Fruit fly (Drosophila melanogaster) whole organism, pupa: ENCODE results near the gene CG43051.

Source experiments
- CG10348 ChIP-seq: fragments of 200-800 bp; sonication (Bioruptor generic); IDR thresholded peaks from 2 replicates; pipeline ENCODE4 v1.3.6; 2022; ENCODE audit warnings: missing biosample characterization, missing genetic modification characterization
- CG12605 ChIP-seq: fragments of 200-800 bp; sonication (Bioruptor generic); IDR thresholded peaks from 2 replicates; pipeline ENCODE4 v1.3.6; 2022; ENCODE audit warnings: missing biosample characterization, missing genetic modification characterization
- CG13204 ChIP-seq: fragments of 200-800 bp; sonication (Bioruptor generic); optimal IDR thresholded peaks from 2 replicates; lab custom pipeline; 2018; ENCODE audit warnings: missing biosample characterization, mild to moderate bottlenecking, missing genetic modification characterization, moderate library complexity
- CG14655 ChIP-seq: fragments of 200-800 bp; sonication (Bioruptor generic); optimal IDR thresholded peaks from 3 replicates; lab custom pipeline; 2017; ENCODE audit warnings: mild to moderate bottlenecking, missing biosample characterization, missing genetic modification reagents, missing genetic modification characterization
- CG15710 ChIP-seq: fragments of 200-800 bp; sonication (Bioruptor generic); optimal IDR thresholded peaks from 2 replicates; lab custom pipeline; 2018; ENCODE audit warnings: missing biosample characterization, mild to moderate bottlenecking, missing genetic modification characterization, moderate library complexity
- CG17806 ChIP-seq: fragments of 200-800 bp; sonication (Bioruptor generic); optimal IDR thresholded peaks from 2 replicates; lab custom pipeline; 2018; ENCODE audit warnings: missing biosample characterization, mild to moderate bottlenecking, missing genetic modification characterization, moderate library complexity
- CG32121 ChIP-seq: fragments of 200-800 bp; sonication (Bioruptor generic); IDR thresholded peaks from 2 replicates; pipeline ENCODE4 v1.3.6; 2022; ENCODE audit warnings: missing biosample characterization, missing genetic modification characterization
- CG34367 ChIP-seq: fragments of 200-800 bp; sonication (Bioruptor generic); optimal IDR thresholded peaks from 2 replicates; lab custom pipeline; 2018; ENCODE audit warnings: missing biosample characterization, mild to moderate bottlenecking, missing genetic modification characterization
- CG4496 ChIP-seq: fragments of 200-800 bp; sonication (Bioruptor generic); IDR thresholded peaks from 3 replicates; pipeline ENCODE4 v1.3.6; 2022; ENCODE audit warnings: missing biosample characterization, missing genetic modification characterization
- CG8159 ChIP-seq: fragments of 200-800 bp; sonication (Bioruptor generic); optimal IDR thresholded peaks from 3 replicates; lab custom pipeline; 2018; ENCODE audit warnings: missing biosample characterization, mild to moderate bottlenecking, missing genetic modification characterization, moderate library complexity
- CG8301 ChIP-seq: fragments of 200-800 bp; sonication (Bioruptor generic); optimal IDR thresholded peaks from 2 replicates; lab custom pipeline; 2018; ENCODE audit warnings: missing biosample characterization, mild to moderate bottlenecking, missing genetic modification characterization
- CG9948 ChIP-seq: fragments of 200-800 bp; sonication (Bioruptor generic); optimal IDR thresholded peaks from 2 replicates; lab custom pipeline; 2018; ENCODE audit warnings: missing biosample characterization, mild to moderate bottlenecking, missing genetic modification characterization, moderate library complexity
- D1 ChIP-seq: fragments of 200-800 bp; sonication (Bioruptor generic); optimal IDR thresholded peaks from 2 replicates; lab custom pipeline; 2018; ENCODE audit warnings: missing biosample characterization, mild to moderate bottlenecking, missing genetic modification characterization, moderate library complexity
- EcR ChIP-seq: fragments of 200-800 bp; sonication (Bioruptor generic); optimal IDR thresholded peaks from 3 replicates; lab custom pipeline; 2019; ENCODE audit warnings: missing biosample characterization, missing genetic modification characterization, mild to moderate bottlenecking, moderate library complexity, missing genetic modification reagents
- Ets98B ChIP-seq: fragments of 200-800 bp; sonication (Bioruptor generic); IDR thresholded peaks from 2 replicates; pipeline ENCODE4 v1.3.6; 2022; ENCODE audit warnings: missing biosample characterization, missing genetic modification characterization
- Pif1A ChIP-seq: fragments of 200-800 bp; sonication (Bioruptor generic); optimal IDR thresholded peaks from 3 replicates; lab custom pipeline; 2016; ENCODE audit warnings: missing biosample characterization, missing genetic modification characterization
- Pif1B ChIP-seq: fragments of 200-800 bp; sonication (Bioruptor generic); optimal IDR thresholded peaks from 3 replicates; lab custom pipeline; 2016; ENCODE audit warnings: missing biosample characterization, missing genetic modification characterization
- Snoo ChIP-seq: fragments of 200-800 bp; sonication (Bioruptor generic); optimal IDR thresholded peaks from 3 replicates; lab custom pipeline; 2017; ENCODE audit warnings: missing biosample characterization, mild to moderate bottlenecking, missing genetic modification characterization, inconsistent platforms
- fd96Ca ChIP-seq: fragments of 200-800 bp; sonication (Bioruptor generic); IDR thresholded peaks from 3 replicates; pipeline ENCODE4 v1.3.6; 2022; ENCODE audit warnings: missing biosample characterization, missing genetic modification characterization
- gl ChIP-seq: fragments of 200-800 bp; sonication (Bioruptor generic); optimal IDR thresholded peaks from 2 replicates; lab custom pipeline; 2018; ENCODE audit warnings: missing biosample characterization, mild to moderate bottlenecking, missing genetic modification characterization
- rn ChIP-seq: fragments of 200-800 bp; sonication (Bioruptor generic); IDR thresholded peaks from 2 replicates; pipeline ENCODE4 v1.3.6; 2022; ENCODE audit warnings: missing biosample characterization, missing genetic modification characterization

The CG43051 gene

dm6 chr2L:12520780-12521526 is 13.2 kb downstream of the CG43051 start:
- TF ChIP-seq CG12605 (GFP tag; lab: Robert Waterston, UW) (peak; percentile 86), CG8159 (tag; lab: Kevin White, UChicago) (no peak), D1 (tag; lab: Kevin White, UChicago) (peak; percentile 1), fd96Ca (no peak), CG34367 (tag; lab: Kevin White, UChicago) (no peak), Snoo (tag; lab: Kevin White, UChicago) (no peak), CG9948 (tag; lab: Kevin White, UChicago) (no peak), CG15710 (tag; lab: Kevin White, UChicago) (no peak), CG14655 (GFP tag; lab: Kevin White, UChicago) (peak; percentile 78), CG8301 (tag; lab: Kevin White, UChicago) (peak; percentile 74), Ets98B (GFP tag; lab: Robert Waterston, UW) (peak; percentile 84), CG10348 (GFP tag; lab: Robert Waterston, UW) (no peak), Pif1A (peak; percentile 47), Pif1B (GFP tag; lab: Kevin White, UChicago) (peak; percentile 46), CG17806 (peak; percentile 28), CG32121 (GFP tag; lab: Robert Waterston, UW) (peak; percentile 83), CG13204 (no peak), gl (tag; lab: Kevin White, UChicago) (peak; percentile 49), CG4496 (GFP tag; lab: Robert Waterston, UW) (peak; percentile 91), EcR (GFP tag; lab: Kevin White, UChicago) (no peak), rn (no peak)

dm6 chr2L:12521527-12522292 is 14.0 kb downstream of the CG43051 start:
- no peak for TF ChIP-seq CG8301 (tag; lab: Kevin White, UChicago)
- TF ChIP-seq CG14655 (GFP tag; lab: Kevin White, UChicago) = peak; percentile 37

- TF ChIP-seq CG13204 (peak; percentile 5), CG32121 (GFP tag; lab: Robert Waterston, UW) (0 out of 2 replicates have a peak, but pooled peaks have one; percentile 16), CG10348 (GFP tag; lab: Robert Waterston, UW) (no peak), EcR (GFP tag; lab: Kevin White, UChicago) (peak; percentile 62), CG12605 (GFP tag; lab: Robert Waterston, UW) (no peak; the same call in 1 of the 2 replicates), CG34367 (tag; lab: Kevin White, UChicago) (peak; percentile 1), Snoo (tag; lab: Kevin White, UChicago) (no peak), rn (no peak), CG8159 (tag; lab: Kevin White, UChicago) (peak; percentile 12), fd96Ca (no peak), D1 (tag; lab: Kevin White, UChicago) (no peak), Ets98B (GFP tag; lab: Robert Waterston, UW) (no peak), CG4496 (GFP tag; lab: Robert Waterston, UW) (no peak), CG15710 (tag; lab: Kevin White, UChicago) (no peak), CG9948 (tag; lab: Kevin White, UChicago) (no peak)
Observed at dm6 chr2L:12524139-12524538, 16.4 kb downstream of the CG43051 start.

- TF ChIP-seq CG15710 (tag; lab: Kevin White, UChicago) = peak; percentile 8
- peak; percentile 13 for TF ChIP-seq CG17806
- TF ChIP-seq CG10348 (GFP tag; lab: Robert Waterston, UW) = no peak
- TF ChIP-seq Snoo (tag; lab: Kevin White, UChicago) = no peak
- TF ChIP-seq gl (tag; lab: Kevin White, UChicago) = peak; percentile 60
- TF ChIP-seq CG14655 (GFP tag; lab: Kevin White, UChicago) = peak; percentile 41
- peak; percentile 11; the same call in 1 of the 2 replicates for TF ChIP-seq CG12605 (GFP tag; lab: Robert Waterston, UW)
- TF ChIP-seq CG32121 (GFP tag; lab: Robert Waterston, UW) = peak; percentile 58
- TF ChIP-seq Ets98B (GFP tag; lab: Robert Waterston, UW) = 0 out of 2 replicates have a peak, but pooled peaks have one; percentile 21
- peak; percentile 28 for TF ChIP-seq CG34367 (tag; lab: Kevin White, UChicago)
- TF ChIP-seq EcR (GFP tag; lab: Kevin White, UChicago) = peak; percentile 86
- TF ChIP-seq D1 (tag; lab: Kevin White, UChicago) = no peak
- TF ChIP-seq CG8301 (tag; lab: Kevin White, UChicago) = peak; percentile 24
- peak; percentile 23 for TF ChIP-seq CG8159 (tag; lab: Kevin White, UChicago)
- TF ChIP-seq CG13204 = peak; percentile 53
- no peak for TF ChIP-seq fd96Ca
- 0 out of 3 replicates have a peak, but pooled peaks have one; percentile 19 for TF ChIP-seq CG4496 (GFP tag; lab: Robert Waterston, UW)
- TF ChIP-seq Pif1B (GFP tag; lab: Kevin White, UChicago) = no peak
- TF ChIP-seq, all 21 proteins: peak for 13
Observed at dm6 chr2L:12527590-12527989, 19.9 kb downstream of the CG43051 start.

dm6 chr2L:12528376-12528775 is 20.6 kb downstream of the CG43051 start:
- no peak for TF ChIP-seq Ets98B (GFP tag; lab: Robert Waterston, UW)
- no peak for TF ChIP-seq CG32121 (GFP tag; lab: Robert Waterston, UW)
- no peak for TF ChIP-seq CG8159 (tag; lab: Kevin White, UChicago)
- no peak for TF ChIP-seq CG10348 (GFP tag; lab: Robert Waterston, UW)
- TF ChIP-seq EcR (GFP tag; lab: Kevin White, UChicago) = no peak
- no peak for TF ChIP-seq D1 (tag; lab: Kevin White, UChicago)
- no peak for TF ChIP-seq fd96Ca
- TF ChIP-seq CG14655 (GFP tag; lab: Kevin White, UChicago) = no peak
- no peak for TF ChIP-seq rn
- no peak for TF ChIP-seq CG15710 (tag; lab: Kevin White, UChicago)
- no peak for TF ChIP-seq CG4496 (GFP tag; lab: Robert Waterston, UW)
- TF ChIP-seq CG9948 (tag; lab: Kevin White, UChicago) = no peak
- no peak for TF ChIP-seq Snoo (tag; lab: Kevin White, UChicago)
- TF ChIP-seq CG17806 = no peak
- no peak for TF ChIP-seq CG13204
- TF ChIP-seq, all 21 proteins: peak for 0
